Worm (Caenorhabditis elegans) whole organism, L2 larva: ENCODE results near the gene F22F7.4.

Experiments used
- C34F6.9 ChIP-seq: fragments of 150-350 bp; optimal IDR thresholded peaks from 2 replicates; lab custom pipeline; 2014; ENCODE audit warnings: missing biosample characterization, missing genetic modification characterization
- Y55F3AM.14 ChIP-seq: fragments of 200-800 bp; sonication (Bioruptor generic); optimal IDR thresholded peaks from 2 replicates; lab custom pipeline; 2018; ENCODE audit warnings: mild to moderate bottlenecking, missing genetic modification characterization, missing compliant biosample characterization
- aly-2 ChIP-seq: fragments of 150-350 bp; optimal IDR thresholded peaks from 2 replicates; lab custom pipeline; 2014; ENCODE audit warnings: missing biosample characterization, missing genetic modification characterization
- blmp-1 ChIP-seq: sonication (generic microtip); optimal IDR thresholded peaks from 2 replicates; lab custom pipeline; 2017; ENCODE audit warnings: missing genetic modification characterization, mild to moderate bottlenecking, missing compliant biosample characterization, antibody characterized with exemption, moderate library complexity; ENCODE audit not compliant: insufficient read depth
- ceh-16 ChIP-seq: fragments of 150-350 bp; optimal IDR thresholded peaks from 2 replicates; lab custom pipeline; 2014; ENCODE audit warnings: missing biosample characterization, missing genetic modification characterization
- egl-27 ChIP-seq: sonication (generic microtip); optimal IDR thresholded peaks from 3 replicates; lab custom pipeline; 2017; ENCODE audit warnings: missing biosample characterization, missing genetic modification reagents, missing genetic modification characterization
- elt-3 ChIP-seq: sonication (generic microtip); optimal IDR thresholded peaks from 2 replicates; lab custom pipeline; 2017; ENCODE audit warnings: missing biosample characterization, missing genetic modification characterization
- fos-1 ChIP-seq: fragments of 150-350 bp; optimal IDR thresholded peaks from 2 replicates; lab custom pipeline; 2014; ENCODE audit warnings: missing biosample characterization, missing genetic modification characterization
- lin-13 ChIP-seq: fragments of 150-350 bp; optimal IDR thresholded peaks from 2 replicates; lab custom pipeline; 2014; ENCODE audit warnings: missing biosample characterization, missing genetic modification reagents, missing genetic modification characterization
- nhr-10 ChIP-seq: sonication (generic microtip); optimal IDR thresholded peaks from 2 replicates; lab custom pipeline; 2017; ENCODE audit warnings: missing biosample characterization, missing genetic modification characterization
- nhr-11 ChIP-seq: fragments of 150-350 bp; optimal IDR thresholded peaks from 2 replicates; lab custom pipeline; 2014; ENCODE audit warnings: missing biosample characterization, missing genetic modification characterization
- nhr-12 ChIP-seq: fragments of 150-350 bp; optimal IDR thresholded peaks from 2 replicates; lab custom pipeline; 2014; ENCODE audit warnings: missing biosample characterization, missing genetic modification characterization
- nhr-25 ChIP-seq: fragments of 150-350 bp; sonication (generic microtip); optimal IDR thresholded peaks from 3 replicates; lab custom pipeline; 2014; ENCODE audit warnings: missing biosample characterization, missing genetic modification characterization
- peb-1 ChIP-seq: fragments of 150-350 bp; optimal IDR thresholded peaks from 2 replicates; lab custom pipeline; 2014; ENCODE audit warnings: missing biosample characterization, missing genetic modification characterization
- sem-4 ChIP-seq: fragments of 150-350 bp; optimal IDR thresholded peaks from 2 replicates; lab custom pipeline; 2014; ENCODE audit warnings: missing biosample characterization, missing genetic modification reagents, missing genetic modification characterization
- sma-9 ChIP-seq, 2 experiments: fragments of 150-350 bp in 1 of 2; sonication (generic microtip) in 1 of 2; optimal IDR thresholded peaks; 2 replicates each; lab custom pipeline; 2014 to 2016; ENCODE audit warnings: missing genetic modification characterization in 2 of 2, mild to moderate bottlenecking in 1 of 2, missing biosample characterization in 1 of 2, missing compliant biosample characterization in 1 of 2, missing genetic modification reagents in 1 of 2, moderate library complexity in 1 of 2
- unc-55 ChIP-seq: fragments of 150-350 bp; sonication (generic microtip); optimal IDR thresholded peaks from 3 replicates; lab custom pipeline; 2014; ENCODE audit warnings: missing biosample characterization, missing genetic modification reagents, missing genetic modification characterization
- ztf-4 ChIP-seq: fragments of 150-350 bp; optimal IDR thresholded peaks from 2 replicates; lab custom pipeline; 2014; ENCODE audit warnings: missing biosample characterization, missing genetic modification characterization

The F22F7.4 gene

ce11 chrV:2055765-2056504, 49.9 kb downstream of the F22F7.4 start:
- TF ChIP-seq sma-9 (GFP tag; optimal IDR thresholded peaks at IDR 0.05; lab: Kevin White, UChicago) (peak; percentile 23), sma-9 (tag; optimal IDR thresholded peaks at IDR 0.05; lab: Kevin White, UChicago) (no peak), C34F6.9 (tag; lab: Kevin White, UChicago) (peak; percentile 5), nhr-11 (tag; lab: Kevin White, UChicago) (no peak), ceh-16 (tag; lab: Kevin White, UChicago) (no peak), fos-1 (tag; lab: Kevin White, UChicago) (peak; percentile 53), nhr-12 (no peak), Y55F3AM.14 (no peak), ztf-4 (tag; lab: Kevin White, UChicago) (no peak)

DNA sequence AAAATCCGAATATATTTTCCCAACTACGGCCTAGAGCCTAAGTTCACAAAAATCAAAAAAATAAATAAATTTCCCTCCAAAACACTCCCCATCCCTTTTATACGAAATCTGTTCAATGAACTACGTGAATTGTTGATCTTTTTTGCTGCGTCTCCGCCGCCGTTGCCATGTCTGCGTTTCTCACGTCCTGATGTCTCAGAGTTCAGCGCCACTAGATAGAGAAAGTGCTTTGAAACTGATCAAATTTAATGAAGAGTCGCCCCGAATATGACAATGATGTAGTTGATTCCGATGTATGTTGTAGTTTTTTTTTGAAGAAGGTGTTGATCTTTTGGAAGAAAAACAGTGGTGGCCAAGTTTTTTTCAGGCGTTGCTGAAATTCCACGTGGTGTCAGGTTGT, 51.6 kb downstream of the F22F7.4 start:
- no peak for TF ChIP-seq nhr-10 (tag; lab: Kevin White, UChicago)
- TF ChIP-seq C34F6.9 (tag; lab: Kevin White, UChicago) = no peak
- TF ChIP-seq unc-55 (GFP tag; lab: Kevin White, UChicago) = no peak
- TF ChIP-seq elt-3 (tag; lab: Kevin White, UChicago) = no peak
- no peak for TF ChIP-seq peb-1 (tag; lab: Kevin White, UChicago)
- no peak for TF ChIP-seq nhr-25 (tag; lab: Kevin White, UChicago)
- no peak for TF ChIP-seq sma-9 (GFP tag; optimal IDR thresholded peaks at IDR 0.05; lab: Kevin White, UChicago)
- TF ChIP-seq sma-9 (tag; optimal IDR thresholded peaks at IDR 0.05; lab: Kevin White, UChicago) = no peak
- no peak for TF ChIP-seq blmp-1
- no peak for TF ChIP-seq egl-27 (tag; lab: Kevin White, UChicago)
- TF ChIP-seq aly-2 = no peak
- no peak for TF ChIP-seq lin-13 (GFP tag; lab: Kevin White, UChicago)
- no peak for TF ChIP-seq sem-4 (tag; lab: Kevin White, UChicago)
